Fruit fly (Drosophila melanogaster): ENCODE measurements around the gene MED10.

The MED10 gene

dm6 chr3L:16269092-16269491, 37.2 kb downstream of the MED10 start, which contains the start of gene CG13068:
TSS of gene CG13068 (plus strand) at chr3L:16269392.
- TF ChIP-seq CG17801 (GFP tag; optimal IDR thresholded peaks at IDR 0.05; ENCODE audit: partially characterized antibody), result no peak

dm6 chr3L:16270802-16271332, 39.0 kb downstream of the MED10 start, which contains the start of the genes CG34248 and CG13067:
TSS of gene CG34248 (minus strand) at chr3L:16270902.
TSS of gene CG13067 (plus strand) at chr3L:16271282.
- TF ChIP-seq CG17801 (GFP tag; optimal IDR thresholded peaks at IDR 0.05; ENCODE audit: partially characterized antibody), result no peak

dm6 chr3L:16272338-16272959, 40.6 kb downstream of the MED10 start, which contains the start of gene CG13066:
TSS of gene CG13066 (plus strand) at chr3L:16272909.
- no peak for TF ChIP-seq CG17801 (GFP tag; optimal IDR thresholded peaks at IDR 0.05; ENCODE audit: partially characterized antibody)

- TF ChIP-seq CG17801 (GFP tag; optimal IDR thresholded peaks at IDR 0.05; ENCODE audit: partially characterized antibody), result no peak
Measured at dm6 chr3L:16275391-16276017, 43.6 kb downstream of the MED10 start.

- TF ChIP-seq CG17801 (GFP tag; optimal IDR thresholded peaks at IDR 0.05; ENCODE audit: partially characterized antibody), result no peak
Measured at dm6 chr3L:16277135-16277534, 45.3 kb downstream of the MED10 start, which contains the start of gene CG13065. TSS of gene CG13065 (plus strand) at chr3L:16277435.

- TF ChIP-seq CG17801 (GFP tag; optimal IDR thresholded peaks at IDR 0.05; ENCODE audit: partially characterized antibody), result no peak
Measured at dm6 chr3L:16279171-16279570, 47.3 kb downstream of the MED10 start, which contains the start of gene CG13050. TSS of gene CG13050 (minus strand) at chr3L:16279271.

- no peak for TF ChIP-seq CG17801 (GFP tag; optimal IDR thresholded peaks at IDR 0.05; ENCODE audit: partially characterized antibody)
Measured at dm6 chr3L:16279987-16280454, 48.1 kb downstream of the MED10 start, which contains the start of gene CG13064. TSS of gene CG13064 (plus strand) at chr3L:16280404.

- TF ChIP-seq CG17801 (GFP tag; optimal IDR thresholded peaks at IDR 0.05; ENCODE audit: partially characterized antibody), result no peak
Measured at dm6 chr3L:16281880-16282556, 50.1 kb downstream of the MED10 start, which contains the start of gene CG13049. TSS of gene CG13049 (minus strand) at chr3L:16281930.

All from ovary, adult (tissue).